Fruit fly (Drosophila melanogaster) whole organism: ENCODE results near the gene RabGGTb.

Experiments
- CG8478 ChIP-seq: fragments of >200 bp; optimal IDR thresholded peaks from 2 replicates; lab custom pipeline; 2018; ENCODE audit warnings: inconsistent platforms
- Dll ChIP-seq: fragments of >200 bp; optimal IDR thresholded peaks from 2 replicates; lab custom pipeline; 2017
- EcR ChIP-seq, 2 experiments: fragments of >200 bp; optimal IDR thresholded peaks; 2 replicates each; lab custom pipeline; 2017; ENCODE audit warnings: missing biosample characterization in 2 of 2, missing genetic modification characterization in 2 of 2, missing genetic modification reagents in 2 of 2
- psq ChIP-seq: fragments of >200 bp; optimal IDR thresholded peaks from 2 replicates; lab custom pipeline; 2017
- usp ChIP-seq: fragments of >200 bp; optimal IDR thresholded peaks from 2 replicates; lab custom pipeline; 2017; ENCODE audit warnings: missing biosample characterization, missing genetic modification characterization, mixed read lengths

DNA sequence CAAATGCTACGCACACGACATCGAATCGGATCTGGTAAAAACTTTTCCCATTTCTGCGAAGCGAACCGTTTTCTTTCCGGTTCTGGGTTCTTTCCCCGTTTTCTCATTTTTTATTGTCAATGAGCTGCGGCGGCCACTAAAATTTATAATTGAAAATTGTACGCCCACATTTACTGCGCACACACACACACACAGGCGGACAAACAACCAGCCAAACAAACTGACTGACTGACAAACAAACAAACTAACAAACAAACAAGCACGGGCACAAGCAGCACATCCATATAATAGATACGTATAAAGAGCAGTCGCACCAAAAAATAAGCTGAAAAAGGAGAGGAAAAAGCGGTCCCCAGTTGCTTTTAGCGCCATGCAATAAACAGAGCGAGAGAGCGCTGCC is 12.3 kb downstream of the RabGGTb start:
- TF ChIP-seq CG8478 (lab: Kevin White, UChicago) (no peak), usp (GFP tag; lab: Kevin White, UChicago) (no peak), Dll (lab: Kevin White, UChicago) (no peak), psq (lab: Kevin White, UChicago) (no peak), EcR (GFP tag; optimal IDR thresholded peaks at IDR 0.05; lab: Kevin White, UChicago) (no peak)
